Worm (Caenorhabditis elegans): ENCODE results near the gene sra-37.

Gene sra-37

ce11 chrX:13841277-13841676 is 51.9 kb downstream of the sra-37 start, which contains the start of gene M03B6.1 (continued):
- TF ChIP-seq ceh-63 (GFP tag; optimal IDR thresholded peaks at IDR 0.05) (no peak), nhr-20 (tag; optimal IDR thresholded peaks at IDR 0.05) (no peak), C34B4.2 (tag; optimal IDR thresholded peaks at IDR 0.05) (no peak), ceh-8 (GFP tag; optimal IDR thresholded peaks at IDR 0.05) (no peak), skn-1 (tag; optimal IDR thresholded peaks at IDR 0.05) (no peak), nhr-76 (tag; optimal IDR thresholded peaks at IDR 0.05) (no peak), fos-1 (tag; optimal IDR thresholded peaks at IDR 0.05) (no peak), Y116A8C.19 (tag; optimal IDR thresholded peaks at IDR 0.05; ENCODE audit: borderline replicate concordance) (no peak), aha-1 (tag; optimal IDR thresholded peaks at IDR 0.05) (no peak), tbx-2 (tag; optimal IDR thresholded peaks at IDR 0.05) (no peak), lin-15B (tag; optimal IDR thresholded peaks at IDR 0.05) (no peak), lin-13 (GFP tag; optimal IDR thresholded peaks at IDR 0.05) (no peak)
